Fruit fly (Drosophila melanogaster): Measurements from ENCODE around the gene Eig71Ek.

dm6 chr3L:15664199-15664794, 3.2 kb downstream of the Eig71Ek start:
- TF ChIP-seq CG8478 (optimal IDR thresholded peaks at IDR 0.05): no peak
- TF ChIP-seq CTCF (optimal IDR thresholded peaks at IDR 0.05): no peak
